Fruit fly (Drosophila melanogaster) whole organism, embryonic: ENCODE measurements around the gene CG45218.

Experiments
- Aef1 ChIP-seq: fragments of 200-800 bp; sonication (Bioruptor generic); IDR thresholded peaks from 3 replicates; pipeline ENCODE4 v1.3.6; 2022; ENCODE audit warnings: missing biosample characterization, missing genetic modification characterization
- Asciz ChIP-seq: fragments of 200-800 bp; sonication (Bioruptor generic); optimal IDR thresholded peaks from 2 replicates; lab custom pipeline; 2017; ENCODE audit warnings: missing biosample characterization, mild to moderate bottlenecking, missing genetic modification characterization, missing genetic modification reagents
- B-H2 ChIP-seq: fragments of 200-800 bp; sonication (Bioruptor generic); optimal IDR thresholded peaks from 2 replicates; lab custom pipeline; 2018; ENCODE audit warnings: missing biosample characterization, mild to moderate bottlenecking, missing genetic modification characterization
- Bteb2 ChIP-seq: fragments of 200-800 bp; sonication (Bioruptor generic); optimal IDR thresholded peaks from 2 replicates; lab custom pipeline; 2016; ENCODE audit warnings: missing biosample characterization, missing genetic modification characterization
- CG10147 ChIP-seq: fragments of 200-800 bp; sonication (Bioruptor generic); optimal IDR thresholded peaks from 2 replicates; lab custom pipeline; 2019; ENCODE audit warnings: missing biosample characterization, mild to moderate bottlenecking, missing genetic modification characterization, moderate library complexity
- CG10959 ChIP-seq: fragments of 200-800 bp; sonication (Bioruptor generic); IDR thresholded peaks from 2 replicates; pipeline ENCODE4 v1.3.6; 2022; ENCODE audit warnings: missing biosample characterization, missing genetic modification characterization
- CG11247 ChIP-seq: fragments of 200-800 bp; sonication (Bioruptor generic); IDR thresholded peaks from 2 replicates; pipeline ENCODE4 v1.3.6; 2022; ENCODE audit warnings: missing biosample characterization, missing genetic modification characterization
- CG14014 ChIP-seq: fragments of 200-800 bp; sonication (Bioruptor generic); IDR thresholded peaks from 2 replicates; pipeline ENCODE4 v1.3.6; 2022; ENCODE audit warnings: missing biosample characterization, missing genetic modification characterization
- CG18476 ChIP-seq: fragments of 200-800 bp; sonication (Bioruptor generic); optimal IDR thresholded peaks from 2 replicates; lab custom pipeline; 2016; ENCODE audit warnings: missing biosample characterization, mild to moderate bottlenecking, missing genetic modification characterization
- CG18619 ChIP-seq: fragments of 200-800 bp; sonication (Bioruptor generic); optimal IDR thresholded peaks from 3 replicates; lab custom pipeline; 2017; ENCODE audit warnings: missing biosample characterization, mild to moderate bottlenecking, missing genetic modification characterization
- CG3065 ChIP-seq: fragments of 200-800 bp; sonication (Bioruptor generic); optimal IDR thresholded peaks from 2 replicates; lab custom pipeline; 2016; ENCODE audit warnings: missing biosample characterization, missing genetic modification characterization
- CG3163 ChIP-seq: fragments of 200-800 bp; sonication (Bioruptor generic); optimal IDR thresholded peaks from 3 replicates; lab custom pipeline; 2016; ENCODE audit warnings: missing biosample characterization, missing genetic modification characterization
- CG4424 ChIP-seq: fragments of 200-800 bp; sonication (Bioruptor generic); optimal IDR thresholded peaks from 3 replicates; lab custom pipeline; 2016; ENCODE audit warnings: missing biosample characterization, missing genetic modification characterization
- CG4854 ChIP-seq: fragments of 200-800 bp; sonication (Bioruptor generic); optimal IDR thresholded peaks from 2 replicates; lab custom pipeline; 2016; ENCODE audit warnings: missing biosample characterization, missing genetic modification characterization, inconsistent platforms
- CG5953 ChIP-seq: fragments of 200-800 bp; sonication (Bioruptor generic); IDR thresholded peaks from 2 replicates; pipeline ENCODE4 v1.3.6; 2022; ENCODE audit warnings: missing biosample characterization, missing genetic modification characterization
- CG7745 ChIP-seq: fragments of 200-800 bp; sonication (Bioruptor generic); optimal IDR thresholded peaks from 2 replicates; lab custom pipeline; 2018; ENCODE audit warnings: missing biosample characterization, mild to moderate bottlenecking, missing genetic modification characterization, moderate library complexity
- CG7928 ChIP-seq: fragments of 200-800 bp; sonication (Bioruptor generic); optimal IDR thresholded peaks from 2 replicates; lab custom pipeline; 2017; ENCODE audit warnings: missing biosample characterization, mild to moderate bottlenecking, missing genetic modification characterization
- CG8089 ChIP-seq: fragments of 200-800 bp; sonication (Bioruptor generic); optimal IDR thresholded peaks from 3 replicates; lab custom pipeline; 2016; ENCODE audit warnings: missing biosample characterization, missing genetic modification characterization
- CG8290 ChIP-seq, 3 experiments: fragments of 200-800 bp; sonication (Bioruptor generic); optimal IDR thresholded peaks; 2 replicates each; lab custom pipeline; 2016 to 2019; ENCODE audit warnings: missing biosample characterization in 3 of 3, missing genetic modification characterization in 3 of 3, mild to moderate bottlenecking in 2 of 3, moderate library complexity in 1 of 3
- CG9609 ChIP-seq: fragments of 200-800 bp; sonication (Bioruptor generic); optimal IDR thresholded peaks from 3 replicates; lab custom pipeline; 2016; ENCODE audit warnings: missing biosample characterization, missing genetic modification characterization
- D19A ChIP-seq: fragments of 200-800 bp; optimal IDR thresholded peaks from 3 replicates; lab custom pipeline; 2019; ENCODE audit warnings: missing biosample characterization, mild to moderate bottlenecking, missing genetic modification characterization, moderate library complexity
- Dad ChIP-seq: fragments of 200-800 bp; sonication (Bioruptor generic); optimal IDR thresholded peaks from 3 replicates; lab custom pipeline; 2016; ENCODE audit warnings: missing biosample characterization, missing genetic modification characterization
- Deaf1 ChIP-seq: fragments of 200-800 bp; optimal IDR thresholded peaks from 3 replicates; lab custom pipeline; 2019; ENCODE audit warnings: missing biosample characterization, mild to moderate bottlenecking, missing genetic modification characterization, moderate library complexity
- Doc3 ChIP-seq: fragments of 200-800 bp; sonication (Bioruptor generic); IDR thresholded peaks from 3 replicates; pipeline ENCODE4 v1.3.6; 2022; ENCODE audit warnings: missing biosample characterization, missing genetic modification characterization; ENCODE audit not compliant: partially characterized antibody
- HHEX ChIP-seq: fragments of 200-800 bp; sonication (Bioruptor generic); optimal IDR thresholded peaks from 3 replicates; lab custom pipeline; 2017; ENCODE audit warnings: missing biosample characterization, mild to moderate bottlenecking, missing genetic modification characterization, missing genetic modification reagents
- Hr51 ChIP-seq, 2 experiments: fragments of 200-800 bp; sonication (Bioruptor generic); optimal IDR thresholded peaks; 2 replicates in 1 of 2; 3 replicates in 1 of 2; lab custom pipeline; 2016 to 2018; ENCODE audit warnings: missing biosample characterization in 2 of 2, missing genetic modification characterization in 2 of 2, mild to moderate bottlenecking in 1 of 2, moderate library complexity in 1 of 2
- MTF-1 ChIP-seq: fragments of 200-800 bp; sonication (Bioruptor generic); optimal IDR thresholded peaks from 2 replicates; lab custom pipeline; 2018; ENCODE audit warnings: missing biosample characterization, mild to moderate bottlenecking, missing genetic modification characterization, borderline replicate concordance
- Mrtf ChIP-seq: fragments of 200-800 bp; sonication (Bioruptor generic); IDR thresholded peaks from 3 replicates; pipeline ENCODE4 v1.3.6; 2022; ENCODE audit warnings: missing biosample characterization, missing genetic modification characterization
- Myb ChIP-seq: fragments of 200-800 bp; sonication (Bioruptor generic); optimal IDR thresholded peaks from 2 replicates; lab custom pipeline; 2016; ENCODE audit warnings: missing biosample characterization, missing genetic modification characterization
- Oli ChIP-seq: fragments of 200-800 bp; sonication (Bioruptor generic); optimal IDR thresholded peaks from 2 replicates; lab custom pipeline; 2018; ENCODE audit warnings: missing biosample characterization, mild to moderate bottlenecking, missing genetic modification characterization, moderate library complexity
- Pdp1 ChIP-seq, 2 experiments: fragments of 200-800 bp; sonication (Bioruptor generic); optimal IDR thresholded peaks; 3 replicates each; lab custom pipeline; 2016; ENCODE audit warnings: missing biosample characterization in 2 of 2, missing genetic modification characterization in 2 of 2, mild to moderate bottlenecking in 1 of 2, moderate library complexity in 1 of 2
- Ravus ChIP-seq: fragments of 200-800 bp; sonication (Bioruptor generic); IDR thresholded peaks from 2 replicates; pipeline ENCODE4 v1.3.6; 2022; ENCODE audit warnings: missing biosample characterization, missing genetic modification characterization
- Sin3A ChIP-seq: fragments of >200 bp; optimal IDR thresholded peaks from 2 replicates; lab custom pipeline; 2018
- Xrp1 ChIP-seq: fragments of 200-800 bp; sonication (Bioruptor generic); IDR thresholded peaks from 2 replicates; pipeline ENCODE4 v1.3.6; 2022; ENCODE audit warnings: missing biosample characterization, missing genetic modification characterization
- ara ChIP-seq: fragments of 200-800 bp; sonication (Bioruptor generic); IDR thresholded peaks from 2 replicates; pipeline ENCODE4 v1.3.6; 2022; ENCODE audit warnings: missing biosample characterization, missing genetic modification characterization
- ato ChIP-seq: fragments of 200-800 bp; sonication (Bioruptor generic); IDR thresholded peaks from 2 replicates; pipeline ENCODE4 v1.3.6; 2022; ENCODE audit warnings: missing biosample characterization, missing genetic modification characterization; ENCODE audit not compliant: partially characterized antibody
- az2 ChIP-seq: fragments of 200-800 bp; sonication (Bioruptor generic); optimal IDR thresholded peaks from 3 replicates; lab custom pipeline; 2016; ENCODE audit warnings: missing biosample characterization, missing genetic modification characterization
- br ChIP-seq: fragments of >200 bp; optimal IDR thresholded peaks from 2 replicates; lab custom pipeline; 2017
- chm ChIP-seq: fragments of 200-800 bp; sonication (Bioruptor generic); IDR thresholded peaks from 2 replicates; pipeline ENCODE4 v1.3.6; 2022; ENCODE audit warnings: missing biosample characterization, missing genetic modification characterization
- dmrt11E ChIP-seq: fragments of 200-800 bp; sonication (Bioruptor generic); optimal IDR thresholded peaks from 3 replicates; lab custom pipeline; 2018; ENCODE audit warnings: missing biosample characterization, mild to moderate bottlenecking, missing genetic modification characterization, moderate library complexity
- exex ChIP-seq: fragments of 200-800 bp; sonication (Bioruptor generic); optimal IDR thresholded peaks from 4 replicates; lab custom pipeline; 2018; ENCODE audit warnings: missing biosample characterization, mild to moderate bottlenecking, missing genetic modification characterization, moderate library complexity
- fd102C ChIP-seq: fragments of 200-800 bp; sonication (Bioruptor generic); optimal IDR thresholded peaks from 2 replicates; lab custom pipeline; 2018; ENCODE audit warnings: missing biosample characterization, mild to moderate bottlenecking, missing genetic modification characterization, moderate library complexity
- gcm2 ChIP-seq: fragments of 200-800 bp; sonication (Bioruptor generic); optimal IDR thresholded peaks from 2 replicates; lab custom pipeline; 2016; ENCODE audit warnings: missing biosample characterization, missing genetic modification characterization
- gt ChIP-seq: fragments of 200-800 bp; sonication (Bioruptor generic); IDR thresholded peaks from 2 replicates; pipeline ENCODE4 v1.3.6; 2022; ENCODE audit warnings: missing biosample characterization, missing genetic modification characterization
- hbn ChIP-seq: fragments of 200-800 bp; sonication (Bioruptor generic); IDR thresholded peaks from 2 replicates; pipeline ENCODE4 v1.3.6; 2022; ENCODE audit warnings: missing biosample characterization, missing genetic modification characterization; ENCODE audit not compliant: partially characterized antibody
- lmd ChIP-seq: fragments of 200-800 bp; sonication (Bioruptor generic); IDR thresholded peaks from 2 replicates; pipeline ENCODE4 v1.3.6; 2022; ENCODE audit warnings: missing biosample characterization, missing genetic modification characterization
- lola ChIP-seq, 3 experiments: fragments of >200 bp in 2 of 3; fragments of 200-800 bp in 1 of 3; sonication (Bioruptor generic) in 1 of 3; optimal IDR thresholded peaks; 2 replicates each; lab custom pipeline; 2017 to 2019; ENCODE audit warnings: missing biosample characterization in 3 of 3, missing genetic modification characterization in 3 of 3, mild to moderate bottlenecking in 1 of 3, moderate library complexity in 1 of 3
- ranshi ChIP-seq: fragments of 200-800 bp; sonication (Bioruptor generic); IDR thresholded peaks from 2 replicates; pipeline ENCODE4 v1.3.6; 2022; ENCODE audit warnings: missing biosample characterization, missing genetic modification characterization
- so ChIP-seq: fragments of 200-800 bp; sonication (Bioruptor generic); IDR thresholded peaks from 3 replicates; pipeline ENCODE4 v1.3.6; 2022; ENCODE audit warnings: missing biosample characterization, missing genetic modification characterization
- stc ChIP-seq: fragments of 200-800 bp; sonication (Bioruptor generic); IDR thresholded peaks from 2 replicates; pipeline ENCODE4 v1.3.6; 2022; ENCODE audit warnings: missing biosample characterization, missing genetic modification characterization
- unc-4 ChIP-seq: fragments of 200-800 bp; sonication (Bioruptor generic); IDR thresholded peaks from 2 replicates; pipeline ENCODE4 v1.3.6; 2022; ENCODE audit warnings: missing biosample characterization, missing genetic modification characterization; ENCODE audit not compliant: partially characterized antibody

The CG45218 gene

dm6 chr3R:15332994-15333393 lies 42.4 kb upstream of the CG45218 start, which contains the start of the genes Fkbp39 and Cyfip (continued):
- TF ChIP-seq ranshi (no peak; the same call in 1 of the 2 replicates), D19A (tag; lab: Kevin White, UChicago) (no peak), so (GFP tag; lab: Robert Waterston, UW) (no peak), exex (no peak), Asciz (GFP tag; lab: Kevin White, UChicago) (no peak), dmrt11E (no peak), chm (GFP tag; lab: Robert Waterston, UW) (no peak), CG10959 (GFP tag; lab: Robert Waterston, UW) (no peak), CG4854 (peak; percentile 30), az2 (GFP tag; lab: Kevin White, UChicago) (peak; percentile 6), Ravus (GFP tag; lab: Robert Waterston, UW) (no peak), Dad (peak; percentile 59), CG4424 (GFP tag; lab: Kevin White, UChicago) (no peak), CG5953 (no peak), fd102C (GFP tag; lab: Kevin White, UChicago) (peak; percentile 4), Bteb2 (GFP tag; lab: Kevin White, UChicago) (no peak), ato (GFP tag; lab: Robert Waterston, UW) (peak; percentile 67), Myb (GFP tag; lab: Kevin White, UChicago) (peak; percentile 69), MTF-1 (GFP tag; lab: Kevin White, UChicago) (no peak), stc (GFP tag; lab: Robert Waterston, UW) (no peak), CG18619 (GFP tag; lab: Kevin White, UChicago) (peak; percentile 45), gcm2 (peak; percentile 14), CG3065 (GFP tag; lab: Kevin White, UChicago) (no peak), CG9609 (peak; percentile 44), Hr51 (GFP tag; optimal IDR thresholded peaks at IDR 0.05; lab: Kevin White, UChicago) (peak in 1 of 2 experiments; percentile 48), hbn (GFP tag; lab: Robert Waterston, UW) (peak; percentile 65), Doc3 (GFP tag; lab: Robert Waterston, UW) (peak; percentile 64), HHEX (GFP tag; lab: Kevin White, UChicago) (no peak), CG8089 (GFP tag; lab: Kevin White, UChicago) (no peak), Deaf1 (no peak), Sin3A (lab: Kevin White, UChicago) (peak; percentile 84), CG3163 (peak; percentile 39), lmd (no peak; the same call in 1 of the 2 replicates), Aef1 (GFP tag; lab: Robert Waterston, UW) (peak; percentile 83), gt (GFP tag; lab: Robert Waterston, UW) (no peak), Mrtf (GFP tag; lab: Robert Waterston, UW) (no peak), Pdp1 (GFP tag; optimal IDR thresholded peaks at IDR 0.05; lab: Kevin White, UChicago) (peak; percentile 30 to 90), CG10147 (GFP tag; lab: Kevin White, UChicago) (no peak), Oli (tag; lab: Kevin White, UChicago) (no peak), B-H2 (peak; percentile 77), CG7928 (GFP tag; lab: Kevin White, UChicago) (peak; percentile 38), CG14014 (GFP tag; lab: Robert Waterston, UW) (peak; percentile 51; the same call in 1 of the 2 replicates), CG7745 (tag; lab: Kevin White, UChicago) (no peak), CG8290 (GFP tag; optimal IDR thresholded peaks at IDR 0.05; lab: Kevin White, UChicago) (no peak), CG8290 (tag; optimal IDR thresholded peaks at IDR 0.05; lab: Kevin White, UChicago) (no peak), ara (GFP tag; lab: Robert Waterston, UW) (no peak), br (lab: Kevin White, UChicago) (no peak), lola (GFP tag; optimal IDR thresholded peaks at IDR 0.05; lab: Kevin White, UChicago) (no peak), Xrp1 (GFP tag; lab: Robert Waterston, UW) (0 out of 2 replicates have a peak, but pooled peaks have one; percentile 27), CG11247 (0 out of 2 replicates have a peak, but pooled peaks have one; percentile 20), unc-4 (peak; percentile 77), CG18476 (GFP tag; lab: Kevin White, UChicago) (no peak)
